Worm (Caenorhabditis elegans) whole organism, midembryonic: ENCODE data around the gene lact-4.

ENCODE experiments used
- cog-1 ChIP-seq: sonication (generic microtip); optimal IDR thresholded peaks from 2 replicates; lab custom pipeline; 2016; ENCODE audit warnings: missing genetic modification characterization, missing compliant biosample characterization
- klf-2 ChIP-seq: fragments of 200-800 bp; sonication (Bioruptor generic); conservative IDR thresholded peaks from 2 replicates; pipeline ENCODE4 v1.3.6; 2022; ENCODE audit warnings: missing genetic modification reagents, missing genetic modification characterization, missing compliant biosample characterization
- med-1 ChIP-seq: sonication (generic microtip); optimal IDR thresholded peaks from 2 replicates; lab custom pipeline; 2017; ENCODE audit warnings: missing genetic modification characterization, mild to moderate bottlenecking, missing compliant biosample characterization, antibody characterized with exemption, missing genetic modification reagents; ENCODE audit not compliant: insufficient read depth
- tab-1 ChIP-seq: fragments of 200-800 bp; sonication (Bioruptor generic); IDR thresholded peaks from 2 replicates; pipeline ENCODE4 v1.3.6; 2022; ENCODE audit warnings: missing genetic modification characterization, missing compliant biosample characterization
- ztf-29 ChIP-seq: fragments of 200-800 bp; sonication (Bioruptor generic); IDR thresholded peaks from 2 replicates; pipeline ENCODE4 v1.3.6; 2022; ENCODE audit warnings: missing genetic modification reagents, missing genetic modification characterization, missing compliant biosample characterization

ce11 chrII:8520625-8521024 lies 40.3 kb upstream of the lact-4 start, which contains the start of gene cht-2:
- TF ChIP-seq tab-1 (no peak), ztf-29 (GFP tag; lab: Robert Waterston, UW) (no peak), med-1 (GFP tag; lab: Kevin White, UChicago) (no peak), klf-2 (GFP tag; lab: Robert Waterston, UW) (no peak), cog-1 (tag; lab: Kevin White, UChicago) (no peak)
